Fruit fly (Drosophila melanogaster): ENCODE results near the gene Faa.

Faa gene

dm6 chr3L:4024464-4024863 is 49.3 kb downstream of the Faa start:
- TF ChIP-seq pad (GFP tag; optimal IDR thresholded peaks at IDR 0.05) (no peak), cic (GFP tag; optimal IDR thresholded peaks at IDR 0.05) (no peak), toe (GFP tag; optimal IDR thresholded peaks at IDR 0.05) (no peak), CG5204 (GFP tag; optimal IDR thresholded peaks at IDR 0.05) (no peak), bab1 (GFP tag; optimal IDR thresholded peaks at IDR 0.05) (no peak), Mnt (GFP tag; optimal IDR thresholded peaks at IDR 0.05) (no peak), CG1620 (GFP tag; optimal IDR thresholded peaks at IDR 0.05) (no peak), CG33017 (tag; optimal IDR thresholded peaks at IDR 0.05) (no peak), kay (GFP tag; ENCODE audit: borderline replicate concordance) (no peak), Clk (GFP tag; optimal IDR thresholded peaks at IDR 0.05) (no peak), CG11617 (GFP tag; optimal IDR thresholded peaks at IDR 0.05) (no peak), CG7045 (GFP tag; optimal IDR thresholded peaks at IDR 0.05) (no peak), CG14711 (tag; optimal IDR thresholded peaks at IDR 0.05) (no peak), tj (GFP tag; optimal IDR thresholded peaks at IDR 0.05) (no peak), ovo (GFP tag; optimal IDR thresholded peaks at IDR 0.05) (no peak), CG7101 (tag; optimal IDR thresholded peaks at IDR 0.05) (no peak), Crg-1 (GFP tag; optimal IDR thresholded peaks at IDR 0.05) (no peak), cnc (optimal IDR thresholded peaks at IDR 0.05) (no peak), Hr96 (GFP tag; optimal IDR thresholded peaks at IDR 0.05) (no peak), CG12768 (GFP tag; optimal IDR thresholded peaks at IDR 0.05) (no peak)
